Fruit fly (Drosophila melanogaster) whole organism, embryonic: ENCODE data around the gene foi.

Source experiments
- Antp ChIP-seq: fragments of 200-800 bp; sonication (Bioruptor generic); optimal IDR thresholded peaks from 3 replicates; lab custom pipeline; 2016; ENCODE audit warnings: missing biosample characterization, missing genetic modification characterization
- CG10543 ChIP-seq: fragments of 200-800 bp; sonication (Bioruptor generic); optimal IDR thresholded peaks from 3 replicates; lab custom pipeline; 2017; ENCODE audit warnings: missing biosample characterization, mild to moderate bottlenecking, missing genetic modification characterization, moderate library complexity
- CG11085 ChIP-seq: fragments of 200-800 bp; sonication (Bioruptor generic); IDR thresholded peaks from 2 replicates; pipeline ENCODE4 v1.3.6; 2022; ENCODE audit warnings: missing biosample characterization, missing genetic modification characterization
- CG12769 ChIP-seq: fragments of 200-800 bp; sonication (Bioruptor generic); optimal IDR thresholded peaks from 2 replicates; lab custom pipeline; 2019; ENCODE audit warnings: missing biosample characterization, mild to moderate bottlenecking, missing genetic modification characterization, moderate library complexity
- CG14014 ChIP-seq: fragments of 200-800 bp; sonication (Bioruptor generic); IDR thresholded peaks from 2 replicates; pipeline ENCODE4 v1.3.6; 2022; ENCODE audit warnings: missing biosample characterization, missing genetic modification characterization
- CG14965 ChIP-seq: fragments of 200-800 bp; sonication (Bioruptor generic); optimal IDR thresholded peaks from 2 replicates; lab custom pipeline; 2016; ENCODE audit warnings: missing biosample characterization, missing genetic modification characterization, borderline replicate concordance
- CG15011 ChIP-seq: fragments of 200-800 bp; sonication (Bioruptor generic); optimal IDR thresholded peaks from 3 replicates; lab custom pipeline; 2018; ENCODE audit warnings: missing biosample characterization, mild to moderate bottlenecking, missing genetic modification characterization
- CG15514 ChIP-seq: fragments of 200-800 bp; sonication (Bioruptor generic); optimal IDR thresholded peaks from 3 replicates; lab custom pipeline; 2017; ENCODE audit warnings: missing biosample characterization, missing genetic modification characterization, mild to moderate bottlenecking, moderate library complexity, missing genetic modification reagents
- CG15601 ChIP-seq: fragments of 200-800 bp; sonication (Bioruptor generic); optimal IDR thresholded peaks from 3 replicates; lab custom pipeline; 2019; ENCODE audit warnings: missing biosample characterization, mild to moderate bottlenecking, missing genetic modification characterization, moderate library complexity
- CG1792 ChIP-seq: fragments of 200-800 bp; sonication (Bioruptor generic); optimal IDR thresholded peaks from 2 replicates; lab custom pipeline; 2016; ENCODE audit warnings: missing biosample characterization, missing genetic modification characterization
- CG18476 ChIP-seq: fragments of 200-800 bp; sonication (Bioruptor generic); optimal IDR thresholded peaks from 2 replicates; lab custom pipeline; 2016; ENCODE audit warnings: missing biosample characterization, mild to moderate bottlenecking, missing genetic modification characterization
- CG2875 ChIP-seq: fragments of 200-800 bp; sonication (Bioruptor generic); optimal IDR thresholded peaks from 2 replicates; lab custom pipeline; 2017; ENCODE audit warnings: missing biosample characterization, mild to moderate bottlenecking, missing genetic modification characterization, missing genetic modification reagents
- CG3163 ChIP-seq: fragments of 200-800 bp; sonication (Bioruptor generic); optimal IDR thresholded peaks from 3 replicates; lab custom pipeline; 2016; ENCODE audit warnings: missing biosample characterization, missing genetic modification characterization
- CG3281 ChIP-seq: fragments of 200-800 bp; sonication (Bioruptor generic); optimal IDR thresholded peaks from 3 replicates; lab custom pipeline; 2017; ENCODE audit warnings: missing biosample characterization, mild to moderate bottlenecking, missing genetic modification characterization
- CG6689 ChIP-seq: fragments of 200-800 bp; sonication (Bioruptor generic); IDR thresholded peaks from 2 replicates; pipeline ENCODE4 v1.3.6; 2022; ENCODE audit warnings: missing biosample characterization, missing genetic modification characterization
- CG6765 ChIP-seq: fragments of 200-800 bp; sonication (Bioruptor generic); optimal IDR thresholded peaks from 3 replicates; lab custom pipeline; 2017; ENCODE audit warnings: missing biosample characterization, mild to moderate bottlenecking, missing genetic modification characterization
- CG6854 ChIP-seq: fragments of 200-800 bp; sonication (Bioruptor generic); optimal IDR thresholded peaks from 3 replicates; lab custom pipeline; 2017; ENCODE audit warnings: missing biosample characterization, mild to moderate bottlenecking, missing genetic modification characterization
- CG9215 ChIP-seq: fragments of 200-800 bp; sonication (Bioruptor generic); IDR thresholded peaks from 2 replicates; pipeline ENCODE4 v1.3.6; 2022; ENCODE audit warnings: missing biosample characterization, missing genetic modification characterization
- CG9817 ChIP-seq: fragments of 200-800 bp; sonication (Bioruptor generic); optimal IDR thresholded peaks from 2 replicates; lab custom pipeline; 2018; ENCODE audit warnings: missing biosample characterization, mild to moderate bottlenecking, missing genetic modification characterization, moderate library complexity
- CkIIα-i1 ChIP-seq: fragments of 200-800 bp; sonication (Bioruptor generic); IDR thresholded peaks from 2 replicates; pipeline ENCODE4 v1.3.6; 2022; ENCODE audit warnings: missing biosample characterization, missing genetic modification characterization
- Rfx ChIP-seq: fragments of 200-800 bp; sonication (Bioruptor generic); IDR thresholded peaks from 2 replicates; pipeline ENCODE4 v1.3.6; 2022; ENCODE audit warnings: missing biosample characterization, missing genetic modification characterization
- ab ChIP-seq: fragments of 200-800 bp; sonication (Bioruptor generic); optimal IDR thresholded peaks from 2 replicates; lab custom pipeline; 2016; ENCODE audit warnings: missing biosample characterization, missing genetic modification characterization
- bcd ChIP-seq: fragments of 200-800 bp; sonication (Bioruptor generic); optimal IDR thresholded peaks from 2 replicates; lab custom pipeline; 2017; ENCODE audit warnings: missing biosample characterization, mild to moderate bottlenecking, missing genetic modification characterization
- exex ChIP-seq: fragments of 200-800 bp; sonication (Bioruptor generic); optimal IDR thresholded peaks from 4 replicates; lab custom pipeline; 2018; ENCODE audit warnings: missing biosample characterization, mild to moderate bottlenecking, missing genetic modification characterization, moderate library complexity
- hkb ChIP-seq, 2 experiments: fragments of 200-800 bp in 1 of 2; fragments of >200 bp in 1 of 2; sonication (Bioruptor generic) in 1 of 2; IDR thresholded peaks in 1 of 2; optimal IDR thresholded peaks in 1 of 2; 2 replicates each; pipeline versions ENCODE4 v1.3.6 to Lab custom; 2017 to 2022; ENCODE audit warnings: missing biosample characterization in 1 of 2, missing genetic modification characterization in 1 of 2
- kay ChIP-seq: fragments of 200-800 bp; sonication (Bioruptor generic); optimal IDR thresholded peaks from 2 replicates; lab custom pipeline; 2016; ENCODE audit warnings: missing biosample characterization, missing genetic modification characterization
- peb ChIP-seq: fragments of 200-800 bp; sonication (Bioruptor generic); IDR thresholded peaks from 2 replicates; pipeline ENCODE4 v1.3.6; 2022; ENCODE audit warnings: missing biosample characterization, missing genetic modification characterization
- pzg ChIP-seq: fragments of 200-800 bp; sonication (Bioruptor generic); optimal IDR thresholded peaks from 3 replicates; lab custom pipeline; 2018; ENCODE audit warnings: missing biosample characterization, mild to moderate bottlenecking, missing genetic modification characterization, moderate library complexity
- salm ChIP-seq: fragments of 200-800 bp; sonication (Bioruptor generic); optimal IDR thresholded peaks from 2 replicates; lab custom pipeline; 2018; ENCODE audit warnings: missing biosample characterization, mild to moderate bottlenecking, missing genetic modification characterization
- tgo ChIP-seq: fragments of 200-800 bp; sonication (Bioruptor generic); IDR thresholded peaks from 3 replicates; pipeline ENCODE4 v1.3.6; 2022; ENCODE audit warnings: missing biosample characterization, missing genetic modification characterization
- tup ChIP-seq: fragments of 200-800 bp; sonication (Bioruptor generic); optimal IDR thresholded peaks from 2 replicates; lab custom pipeline; 2016; ENCODE audit warnings: missing biosample characterization, mild to moderate bottlenecking, missing genetic modification characterization, moderate library complexity
- wek ChIP-seq: fragments of 200-800 bp; sonication (Bioruptor generic); optimal IDR thresholded peaks from 3 replicates; lab custom pipeline; 2018; ENCODE audit warnings: missing biosample characterization, mild to moderate bottlenecking, missing genetic modification characterization, moderate library complexity

foi gene

dm6 chr3L:8584086-8584485 is 59.0 kb downstream of the foi start (continued):
- TF ChIP-seq ab (GFP tag; lab: Kevin White, UChicago) (no peak), CG15601 (tag; lab: Kevin White, UChicago) (peak; percentile 32), peb (GFP tag; lab: Robert Waterston, UW) (no peak), pzg (GFP tag; lab: Kevin White, UChicago) (no peak), CG10543 (GFP tag; lab: Kevin White, UChicago) (peak; percentile 15), CG14014 (peak; percentile 45; the same call in 1 of the 2 replicates), salm (tag; lab: Kevin White, UChicago) (peak; percentile 35), wek (GFP tag; lab: Kevin White, UChicago) (peak; percentile 68), CG14965 (peak; percentile 24), kay (GFP tag; lab: Kevin White, UChicago) (no peak), CG12769 (tag; lab: Kevin White, UChicago) (peak; percentile 56), hkb (optimal IDR thresholded peaks at IDR 0.05; lab: Kevin White, UChicago) (no peak), hkb (GFP tag; IDR thresholded peaks at IDR 0.05; lab: Robert Waterston, UW) (peak; percentile 68), tup (GFP tag; lab: Kevin White, UChicago) (peak; percentile 24), CG15514 (GFP tag; lab: Kevin White, UChicago) (peak; percentile 68), CG6854 (GFP tag; lab: Kevin White, UChicago) (peak; percentile 71), CG11085 (GFP tag; lab: Robert Waterston, UW) (peak; percentile 24; the same call in 1 of the 2 replicates), CG9215 (no peak), CkIIα-i1 (peak; percentile 22; the same call in 1 of the 2 replicates), Antp (GFP tag; lab: Kevin White, UChicago) (peak; percentile 16), exex (tag; lab: Kevin White, UChicago) (peak; percentile 6), CG15011 (GFP tag; lab: Kevin White, UChicago) (peak; percentile 21), tgo (GFP tag; lab: Robert Waterston, UW) (peak; percentile 28; the same call in 1 of the 3 replicates), CG3281 (GFP tag; lab: Kevin White, UChicago) (peak; percentile 59), bcd (GFP tag; lab: Kevin White, UChicago) (peak; percentile 20), Rfx (GFP tag; lab: Robert Waterston, UW) (peak; percentile 52; the same call in 1 of the 2 replicates), CG2875 (GFP tag; lab: Kevin White, UChicago) (peak; percentile 49), CG6689 (GFP tag; lab: Robert Waterston, UW) (no peak), CG6765 (GFP tag; lab: Kevin White, UChicago) (peak; percentile 49), CG3163 (GFP tag; lab: Kevin White, UChicago) (no peak), CG1792 (GFP tag; lab: Kevin White, UChicago) (peak; percentile 58), CG9817 (tag; lab: Kevin White, UChicago) (peak; percentile 15), CG18476 (GFP tag; lab: Kevin White, UChicago) (peak; percentile 11)
